Worm (Caenorhabditis elegans): ENCODE results near the gene nhr-210.

DNA sequence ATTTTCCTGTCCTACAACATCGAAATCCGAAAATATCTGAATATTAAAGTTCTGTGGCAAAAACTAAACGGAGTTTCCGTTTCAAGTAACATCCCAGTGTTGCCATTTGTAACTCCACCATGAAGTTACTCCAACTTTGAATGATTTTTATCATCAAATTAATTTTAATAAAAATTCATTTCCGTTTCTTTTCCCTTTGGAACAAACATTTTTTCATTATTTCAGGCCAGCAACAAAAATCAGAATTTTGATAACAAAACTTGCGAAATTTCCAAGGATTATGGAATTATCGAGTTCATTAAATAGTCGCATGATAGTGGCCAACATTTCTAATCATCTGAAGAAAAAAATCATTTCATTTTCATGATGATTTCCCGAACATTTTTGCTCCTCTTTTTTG, 43.5 kb upstream of the nhr-210 start, which contains the start of gene C14C6.2:
- TF ChIP-seq nhr-77 (tag; optimal IDR thresholded peaks at IDR 0.05) (no peak), snpc-4 (tag; optimal IDR thresholded peaks at IDR 0.05) (no peak), nhr-12 (tag; optimal IDR thresholded peaks at IDR 0.05) (no peak), nhr-237 (tag; optimal IDR thresholded peaks at IDR 0.05) (no peak), ama-1 (optimal IDR thresholded peaks at IDR 0.05) (no peak), blmp-1 (tag; optimal IDR thresholded peaks at IDR 0.05; ENCODE audit: insufficient read depth) (no peak), ztf-4 (tag; optimal IDR thresholded peaks at IDR 0.05) (no peak), ztf-11 (tag; optimal IDR thresholded peaks at IDR 0.05) (no peak), lsy-2 (tag; optimal IDR thresholded peaks at IDR 0.05) (no peak), unc-39 (tag; optimal IDR thresholded peaks at IDR 0.05) (no peak), mab-5 (tag; optimal IDR thresholded peaks at IDR 0.05) (no peak), unc-62 (GFP tag; optimal IDR thresholded peaks at IDR 0.05) (no peak), dmd-4 (tag; optimal IDR thresholded peaks at IDR 0.05) (no peak), alr-1 (tag; optimal IDR thresholded peaks at IDR 0.05) (no peak)

Data from whole organism, L2 larva.